Fruit fly (Drosophila melanogaster): ENCODE data around the gene CG8833.

The CG8833 gene

dm6 chr3L:13938470-13939150 is 9.8 kb upstream of the CG8833 start (continued):
- TF ChIP-seq ind (GFP tag; optimal IDR thresholded peaks at IDR 0.05), result peak; percentile 90
- TF ChIP-seq CG13123 (GFP tag; optimal IDR thresholded peaks at IDR 0.05), result peak; percentile 73
- TF ChIP-seq CG2116 (GFP tag; optimal IDR thresholded peaks at IDR 0.05), result peak; percentile 71
- no peak for TF ChIP-seq slou (GFP tag; optimal IDR thresholded peaks at IDR 0.05)
- TF ChIP-seq NfI (GFP tag; optimal IDR thresholded peaks at IDR 0.05), result peak; percentile 88
- TF ChIP-seq CG8281 (tag; optimal IDR thresholded peaks at IDR 0.05), result peak; percentile 74
- TF ChIP-seq CG1647 (GFP tag; optimal IDR thresholded peaks at IDR 0.05), result peak; percentile 75
- peak; percentile 36; the same call in 1 of the 4 replicates for TF ChIP-seq chinmo (GFP tag; IDR thresholded peaks at IDR 0.05; ENCODE audit: partially characterized antibody)
- TF ChIP-seq CG4707 (GFP tag; optimal IDR thresholded peaks at IDR 0.05), result peak; percentile 29
- peak; percentile 81 for TF ChIP-seq CG12744 (GFP tag; optimal IDR thresholded peaks at IDR 0.05)
- TF ChIP-seq Aef1 (GFP tag; IDR thresholded peaks at IDR 0.05), result peak; percentile 43; the same call in 2 of the 3 replicates
- TF ChIP-seq z (GFP tag; IDR thresholded peaks at IDR 0.05), result no peak
- TF ChIP-seq mld (GFP tag; IDR thresholded peaks at IDR 0.05; ENCODE audit: partially characterized antibody), result no peak
- peak; percentile 75 for TF ChIP-seq CG7372 (GFP tag; IDR thresholded peaks at IDR 0.05)
- 0 out of 2 replicates have a peak, but pooled peaks have one; percentile 50 for TF ChIP-seq CG8765 (GFP tag; IDR thresholded peaks at IDR 0.05)
- no peak for TF ChIP-seq eve (GFP tag; optimal IDR thresholded peaks at IDR 0.05)
- no peak; the same call in 1 of the 2 replicates for TF ChIP-seq CG10321 (GFP tag; IDR thresholded peaks at IDR 0.05)
- TF ChIP-seq CG30403 (GFP tag; optimal IDR thresholded peaks at IDR 0.05), result peak; percentile 93
- peak; percentile 56 for TF ChIP-seq Sry-δ (GFP tag; optimal IDR thresholded peaks at IDR 0.05)
- peak; percentile 92 for TF ChIP-seq odd (GFP tag; optimal IDR thresholded peaks at IDR 0.05)
- no peak; the same call in 2 of the 3 replicates for TF ChIP-seq CG14050 (GFP tag; IDR thresholded peaks at IDR 0.05)
- TF ChIP-seq CG10267 (tag; optimal IDR thresholded peaks at IDR 0.05), result peak; percentile 86
- peak; percentile 89 to 90 for TF ChIP-seq chif (GFP tag; optimal IDR thresholded peaks at IDR 0.05)
- TF ChIP-seq Sox102F (GFP tag; optimal IDR thresholded peaks at IDR 0.05), result peak; percentile 86
- TF ChIP-seq CG15696 (tag; optimal IDR thresholded peaks at IDR 0.05), result peak; percentile 70
- TF ChIP-seq insv (GFP tag; optimal IDR thresholded peaks at IDR 0.05), result peak in 1 of 2 experiments; percentile 65
- TF ChIP-seq CG14014 (GFP tag; IDR thresholded peaks at IDR 0.05), result peak; percentile 76
- TF ChIP-seq dmrt11E (tag; optimal IDR thresholded peaks at IDR 0.05), result peak; percentile 77
- TF ChIP-seq cwo (GFP tag; optimal IDR thresholded peaks at IDR 0.05), result peak; percentile 86
- peak; percentile 91 for TF ChIP-seq eyg (GFP tag; optimal IDR thresholded peaks at IDR 0.05)
- peak; percentile 86 for TF ChIP-seq PHDP (tag; optimal IDR thresholded peaks at IDR 0.05)
- TF ChIP-seq bbx (GFP tag; IDR thresholded peaks at IDR 0.05; ENCODE audit: partially characterized antibody), result no peak; the same call in 1 of the 2 replicates
- TF ChIP-seq CG4404 (GFP tag; IDR thresholded peaks at IDR 0.05), result peak; percentile 70
- peak; percentile 69 for TF ChIP-seq ab (GFP tag; optimal IDR thresholded peaks at IDR 0.05)
- peak; percentile 51 for TF ChIP-seq Ada2b (GFP tag; IDR thresholded peaks at IDR 0.05)
- peak; percentile 74 for TF ChIP-seq CG8359 (GFP tag; optimal IDR thresholded peaks at IDR 0.05; ENCODE audit: borderline replicate concordance)
- TF ChIP-seq CG10366 (GFP tag; IDR thresholded peaks at IDR 0.05), result no peak; the same call in 1 of the 2 replicates
- no peak for TF ChIP-seq wek (GFP tag; optimal IDR thresholded peaks at IDR 0.05)
- TF ChIP-seq CG18619 (GFP tag; optimal IDR thresholded peaks at IDR 0.05), result peak; percentile 92
- no peak for TF ChIP-seq sna (GFP tag; IDR thresholded peaks at IDR 0.05; ENCODE audit: partially characterized antibody)
- TF ChIP-seq CG10565 (GFP tag; optimal IDR thresholded peaks at IDR 0.05), result peak; percentile 27
- no peak for TF ChIP-seq bowl (GFP tag; IDR thresholded peaks at IDR 0.05)
- TF ChIP-seq hb (GFP tag; IDR thresholded peaks at IDR 0.05; ENCODE audit: partially characterized antibody), result no peak
- no peak for TF ChIP-seq CG2129 (GFP tag; IDR thresholded peaks at IDR 0.05; ENCODE audit: partially characterized antibody)
- peak; percentile 91 for TF ChIP-seq Fer1 (GFP tag; optimal IDR thresholded peaks at IDR 0.05)
- peak; percentile 75; the same call in 1 of the 2 replicates for TF ChIP-seq Xrp1 (GFP tag; IDR thresholded peaks at IDR 0.05)
- 0 out of 2 replicates have a peak, but pooled peaks have one; percentile 42 for TF ChIP-seq H2.0 (GFP tag; IDR thresholded peaks at IDR 0.05)
- TF ChIP-seq CG9727 (GFP tag; optimal IDR thresholded peaks at IDR 0.05), result peak; percentile 90

All from whole organism, embryonic.